Worm (Caenorhabditis elegans): ENCODE measurements around the gene C16B8.4.

- TF ChIP-seq nhr-2 (tag; optimal IDR thresholded peaks at IDR 0.05) (no peak), nhr-76 (tag; optimal IDR thresholded peaks at IDR 0.05) (no peak), ztf-11 (tag; optimal IDR thresholded peaks at IDR 0.05) (no peak), nhr-28 (tag; optimal IDR thresholded peaks at IDR 0.05) (no peak), mls-2 (tag; optimal IDR thresholded peaks at IDR 0.05) (no peak), lin-13 (tag; optimal IDR thresholded peaks at IDR 0.05) (no peak), zip-8 (tag; optimal IDR thresholded peaks at IDR 0.05) (no peak)
These were observed 15.2 kb downstream of the C16B8.4 start, which contains the start of gene lin-18 for ce11 chrX:3958252-3958651.
